Worm (Caenorhabditis elegans): ENCODE data around the gene F37C4.4.

The F37C4.4 gene

DNA sequence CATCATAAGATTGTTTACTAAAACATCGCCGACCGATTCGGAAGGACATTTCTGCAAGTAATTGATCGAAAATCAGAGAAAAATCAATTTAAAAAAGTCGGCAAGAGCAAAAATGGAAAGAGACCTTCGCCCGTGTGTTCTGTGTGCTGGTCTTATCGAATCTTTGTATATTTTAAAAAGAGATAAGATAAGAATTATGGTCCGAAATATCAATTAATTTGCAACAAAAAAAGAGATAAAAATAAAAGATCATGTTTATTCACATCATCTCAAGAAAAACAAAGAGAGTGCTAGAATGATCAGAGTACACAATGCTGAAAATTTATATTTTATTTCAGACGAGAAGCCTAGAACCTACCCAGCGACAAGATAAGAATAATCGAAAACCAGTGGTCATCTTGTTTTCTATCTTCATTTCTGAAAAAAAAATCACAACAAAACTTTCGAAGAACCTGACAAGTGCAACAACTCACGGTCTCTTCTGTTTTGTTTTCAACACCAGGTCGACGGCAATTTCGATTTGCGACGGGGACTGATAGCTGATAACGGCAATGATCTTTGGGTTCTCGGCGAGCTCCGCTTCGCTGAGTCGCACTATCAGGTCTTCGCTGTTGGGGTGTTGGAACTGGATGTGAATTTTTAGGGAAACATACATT, 11.3 kb downstream of the F37C4.4 start, which contains the start of gene F37C4.6:
Gene F37C4.6, minus strand, starts transcription at position 51 of the 656 bp plus-strand sequence.
- peak; percentile 84 for TF ChIP-seq elt-2 (tag; optimal IDR thresholded peaks at IDR 0.05)
- no peak for TF ChIP-seq pha-4 (tag; optimal IDR thresholded peaks at IDR 0.05)
- peak; percentile 8 for TF ChIP-seq pqm-1 (tag; optimal IDR thresholded peaks at IDR 0.05)
- no peak for TF ChIP-seq nhr-237 (tag; optimal IDR thresholded peaks at IDR 0.05)
- TF ChIP-seq ZK546.5 (tag; optimal IDR thresholded peaks at IDR 0.05): no peak

DNA sequence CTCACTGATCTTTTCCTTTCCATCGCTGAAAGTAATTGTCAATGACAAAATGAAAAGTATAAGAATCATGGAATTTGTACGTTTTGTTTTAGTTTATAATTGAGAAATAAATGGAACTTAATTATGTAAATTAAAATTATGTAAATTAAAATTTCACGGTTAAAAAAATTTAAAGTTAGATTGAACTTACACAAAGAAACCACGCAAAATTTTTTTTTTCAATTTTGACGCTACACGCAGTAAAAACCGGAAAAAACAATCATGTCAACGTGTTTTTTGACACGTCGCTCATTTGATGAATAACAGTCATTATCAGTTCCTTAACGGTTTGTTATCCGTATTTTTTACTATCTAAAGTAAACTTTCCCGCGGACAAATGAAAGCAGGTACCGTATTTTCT, 14.0 kb downstream of the F37C4.4 start, which contains the start of the genes F37C4.8 and oac-23:
Gene F37C4.8, minus strand, starts transcription at position 101 of the 400 bp plus-strand sequence.
Gene oac-23, plus strand, starts transcription at position 323 of the 400 bp plus-strand sequence.
- TF ChIP-seq unc-62 (GFP tag; optimal IDR thresholded peaks at IDR 0.05): no peak

DNA sequence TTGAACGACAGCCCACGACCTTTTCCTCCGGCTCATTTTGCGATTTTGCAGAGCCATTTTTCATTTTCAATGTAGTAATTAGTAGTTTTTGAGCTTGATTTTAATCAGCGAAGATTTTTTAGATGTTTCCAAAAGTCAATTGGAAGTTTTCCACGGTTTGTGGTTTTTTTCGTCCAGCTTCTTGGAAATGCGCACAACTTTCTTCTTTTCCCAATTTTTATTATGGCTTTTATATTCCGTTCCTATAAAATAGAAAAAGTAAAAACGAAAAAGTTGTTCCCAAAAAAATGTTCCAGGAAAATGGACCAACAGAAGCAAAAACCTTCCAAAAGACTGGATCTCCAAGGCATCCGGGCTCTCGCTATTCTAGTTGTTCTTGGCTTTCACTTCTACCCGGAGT, 18.3 kb downstream of the F37C4.4 start, which contains the start of gene oac-22:
Gene oac-22, plus strand, starts transcription at position 301 of the 400 bp plus-strand sequence.
- no peak for TF ChIP-seq ama-1 (optimal IDR thresholded peaks at IDR 0.05)
- TF ChIP-seq ceh-28 (tag; optimal IDR thresholded peaks at IDR 0.05): no peak
- no peak for TF ChIP-seq egl-27 (tag; optimal IDR thresholded peaks at IDR 0.05)
- no peak for TF ChIP-seq nhr-12 (tag; optimal IDR thresholded peaks at IDR 0.05)
- TF ChIP-seq tbx-2 (tag; optimal IDR thresholded peaks at IDR 0.05): no peak
- TF ChIP-seq R02D3.7 (tag; optimal IDR thresholded peaks at IDR 0.05): no peak
- no peak for TF ChIP-seq nhr-43 (tag; optimal IDR thresholded peaks at IDR 0.05; ENCODE audit: poor library complexity, severe bottlenecking)
- no peak for TF ChIP-seq daf-12 (tag; optimal IDR thresholded peaks at IDR 0.05)

DNA sequence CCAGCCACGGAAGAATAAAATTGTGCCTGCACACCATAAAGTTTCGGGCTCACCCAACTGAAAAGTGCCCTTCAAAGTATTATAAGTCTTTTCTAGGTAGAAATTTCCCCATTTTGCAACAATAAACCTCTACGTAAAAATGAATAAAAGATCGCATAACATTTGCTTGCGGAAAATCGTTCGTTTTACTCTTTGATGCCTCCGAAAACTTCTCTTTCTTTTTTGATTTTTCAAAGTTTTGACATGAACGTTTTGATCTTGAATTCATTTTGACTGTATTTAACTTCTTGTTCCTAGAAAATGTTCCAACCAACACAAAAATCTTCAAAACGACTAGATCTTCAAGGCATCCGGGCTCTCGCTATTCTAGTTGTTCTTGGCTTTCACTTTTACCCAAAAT, 21.9 kb downstream of the F37C4.4 start, which contains the start of gene oac-21:
Gene oac-21, plus strand, starts transcription at position 301 of the 400 bp plus-strand sequence.
- TF ChIP-seq fkh-10 (GFP tag; optimal IDR thresholded peaks at IDR 0.05) (no peak), pqm-1 (tag; optimal IDR thresholded peaks at IDR 0.05) (no peak), unc-62 (GFP tag; optimal IDR thresholded peaks at IDR 0.05) (no peak), mml-1 (tag; optimal IDR thresholded peaks at IDR 0.05) (no peak), aly-2 (tag; optimal IDR thresholded peaks at IDR 0.05) (no peak), nhr-28 (tag; optimal IDR thresholded peaks at IDR 0.05) (no peak), nhr-77 (tag; optimal IDR thresholded peaks at IDR 0.05) (no peak), elt-2 (tag; optimal IDR thresholded peaks at IDR 0.05) (no peak), ceh-16 (tag; optimal IDR thresholded peaks at IDR 0.05) (no peak), lsy-12 (tag; optimal IDR thresholded peaks at IDR 0.05) (no peak), ztf-11 (tag; optimal IDR thresholded peaks at IDR 0.05) (no peak), nhr-23 (tag; optimal IDR thresholded peaks at IDR 0.05) (no peak), mdl-1 (tag; optimal IDR thresholded peaks at IDR 0.05) (no peak), zag-1 (tag; optimal IDR thresholded peaks at IDR 0.05) (no peak), eor-1 (tag; optimal IDR thresholded peaks at IDR 0.05) (no peak), elt-3 (tag; optimal IDR thresholded peaks at IDR 0.05) (no peak), sea-2 (GFP tag; optimal IDR thresholded peaks at IDR 0.05) (no peak), egl-5 (tag; optimal IDR thresholded peaks at IDR 0.05) (no peak), fkh-2 (tag; optimal IDR thresholded peaks at IDR 0.05) (no peak), nhr-237 (tag; optimal IDR thresholded peaks at IDR 0.05) (no peak)

DNA sequence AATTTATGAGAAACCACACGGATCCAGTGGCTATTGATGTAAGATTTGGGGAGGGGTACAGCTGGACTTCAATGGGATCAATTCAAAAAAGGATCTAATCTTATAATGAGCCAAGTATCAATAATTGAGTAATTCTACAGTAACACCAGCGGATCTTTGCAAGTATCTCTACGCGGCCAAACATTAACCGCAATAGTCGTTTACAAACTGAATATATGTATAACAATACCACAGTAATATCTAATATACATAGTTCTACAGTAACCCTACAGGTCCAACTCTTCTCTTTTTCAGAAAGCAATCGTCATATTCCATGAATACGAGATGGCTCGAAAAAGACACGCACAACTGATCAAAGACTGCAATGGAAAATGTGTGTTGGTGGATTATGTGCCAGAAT, 24.9 kb downstream of the F37C4.4 start, which contains the start of gene F56D6.9:
Gene F56D6.9, plus strand, starts transcription at position 301 of the 400 bp plus-strand sequence.
- no peak for TF ChIP-seq elt-2 (tag; optimal IDR thresholded peaks at IDR 0.05)
- no peak for TF ChIP-seq R02D3.7 (tag; optimal IDR thresholded peaks at IDR 0.05)
- TF ChIP-seq aly-2 (tag; optimal IDR thresholded peaks at IDR 0.05): no peak
- TF ChIP-seq pqm-1 (tag; optimal IDR thresholded peaks at IDR 0.05): no peak
- no peak for TF ChIP-seq lin-15B (tag; optimal IDR thresholded peaks at IDR 0.05)
- no peak for TF ChIP-seq zag-1 (tag; optimal IDR thresholded peaks at IDR 0.05)
- TF ChIP-seq tbx-2 (tag; optimal IDR thresholded peaks at IDR 0.05): no peak
- no peak for TF ChIP-seq ama-1 (optimal IDR thresholded peaks at IDR 0.05)
- no peak for TF ChIP-seq eor-1 (tag; optimal IDR thresholded peaks at IDR 0.05)
- no peak for TF ChIP-seq nhr-25 (tag; optimal IDR thresholded peaks at IDR 0.05)
- no peak for TF ChIP-seq egl-5 (tag; optimal IDR thresholded peaks at IDR 0.05)
- no peak for TF ChIP-seq unc-62 (GFP tag; optimal IDR thresholded peaks at IDR 0.05)
- TF ChIP-seq ztf-11 (tag; optimal IDR thresholded peaks at IDR 0.05): no peak
- TF ChIP-seq ceh-28 (tag; optimal IDR thresholded peaks at IDR 0.05): no peak

Data from whole organism, L3 larva.